Worm (Caenorhabditis elegans): ENCODE results near the gene nhr-209.

ce11 chrV:12065859-12066258, 32.1 kb upstream of the nhr-209 start:
- TF ChIP-seq hlh-30 (tag; optimal IDR thresholded peaks at IDR 0.05; ENCODE audit: insufficient read depth) (peak; percentile 86), madf-2 (tag; optimal IDR thresholded peaks at IDR 0.05) (no peak), mec-3 (tag; optimal IDR thresholded peaks at IDR 0.05; ENCODE audit: borderline replicate concordance) (no peak), pha-4 (tag; optimal IDR thresholded peaks at IDR 0.05) (no peak), nhr-11 (tag; optimal IDR thresholded peaks at IDR 0.05) (no peak), pha-2 (tag; optimal IDR thresholded peaks at IDR 0.05) (no peak), npax-4 (tag; optimal IDR thresholded peaks at IDR 0.05) (no peak), unc-42 (tag; optimal IDR thresholded peaks at IDR 0.05) (no peak), unc-86 (tag; optimal IDR thresholded peaks at IDR 0.05) (no peak), nfya-1 (tag; optimal IDR thresholded peaks at IDR 0.05) (no peak)

All from whole organism, late embryonic.